Fruit fly (Drosophila melanogaster): Measurements from ENCODE around the gene CG13992.

Gene CG13992

dm6 chr2L:5979957-5980861 is 12.7 kb upstream of the CG13992 start (continued):
- TF ChIP-seq Doc2 (GFP tag; IDR thresholded peaks at IDR 0.05) (no peak), CG5180 (GFP tag; optimal IDR thresholded peaks at IDR 0.05) (peak; percentile 13), CG34376 (GFP tag; optimal IDR thresholded peaks at IDR 0.05) (peak; percentile 75), Elba2 (GFP tag; optimal IDR thresholded peaks at IDR 0.05) (no peak), Side (GFP tag; optimal IDR thresholded peaks at IDR 0.05) (peak; percentile 39), Meics (GFP tag; optimal IDR thresholded peaks at IDR 0.05) (peak; percentile 23), gt (GFP tag; IDR thresholded peaks at IDR 0.05) (no peak), Jarid2 (GFP tag; optimal IDR thresholded peaks at IDR 0.05) (peak; percentile 82), CG13624 (GFP tag; optimal IDR thresholded peaks at IDR 0.05) (peak; percentile 17), wek (GFP tag; optimal IDR thresholded peaks at IDR 0.05) (peak; percentile 57), pros (GFP tag; optimal IDR thresholded peaks at IDR 0.05) (peak; percentile 91), Sox100B (GFP tag; optimal IDR thresholded peaks at IDR 0.05) (no peak), kah (GFP tag; optimal IDR thresholded peaks at IDR 0.05) (peak; percentile 9), CG12299 (tag; optimal IDR thresholded peaks at IDR 0.05) (peak; percentile 64), CG8924 (tag; optimal IDR thresholded peaks at IDR 0.05) (peak; percentile 23), ash1 (GFP tag; optimal IDR thresholded peaks at IDR 0.05) (peak; percentile 67), tio (GFP tag; optimal IDR thresholded peaks at IDR 0.05) (no peak)

dm6 chr2L:5979055-5979399 is 11.5 kb upstream of the CG13992 start:
- TF ChIP-seq CHES-1-like (GFP tag; optimal IDR thresholded peaks at IDR 0.05) (no peak), ewg (GFP tag; optimal IDR thresholded peaks at IDR 0.05) (peak; percentile 95), BtbVII (GFP tag; optimal IDR thresholded peaks at IDR 0.05) (no peak), klu (GFP tag; IDR thresholded peaks at IDR 0.05) (no peak), Hmr (GFP tag; optimal IDR thresholded peaks at IDR 0.05) (no peak), CG18619 (GFP tag; optimal IDR thresholded peaks at IDR 0.05) (no peak), CG9817 (tag; optimal IDR thresholded peaks at IDR 0.05) (no peak), CG3065 (GFP tag; optimal IDR thresholded peaks at IDR 0.05) (peak; percentile 31), CG9609 (GFP tag; optimal IDR thresholded peaks at IDR 0.05) (no peak), Dfd (GFP tag; optimal IDR thresholded peaks at IDR 0.05) (no peak), shn (GFP tag; optimal IDR thresholded peaks at IDR 0.05) (no peak), crol (GFP tag; IDR thresholded peaks at IDR 0.05) (no peak), hbn (GFP tag; IDR thresholded peaks at IDR 0.05; ENCODE audit: partially characterized antibody) (no peak), E2f2 (GFP tag; IDR thresholded peaks at IDR 0.05) (no peak), tin (GFP tag; optimal IDR thresholded peaks at IDR 0.05) (no peak), jing (GFP tag; optimal IDR thresholded peaks at IDR 0.05) (no peak), Neu2 (GFP tag; optimal IDR thresholded peaks at IDR 0.05; ENCODE audit: borderline replicate concordance) (no peak), slou (GFP tag; optimal IDR thresholded peaks at IDR 0.05) (no peak), tup (GFP tag; optimal IDR thresholded peaks at IDR 0.05) (no peak), Doc3 (GFP tag; IDR thresholded peaks at IDR 0.05; ENCODE audit: partially characterized antibody) (no peak), CG12219 (GFP tag; optimal IDR thresholded peaks at IDR 0.05) (no peak), kni (GFP tag; optimal IDR thresholded peaks at IDR 0.05) (no peak), CG9797 (GFP tag; optimal IDR thresholded peaks at IDR 0.05) (no peak), CG1832 (GFP tag; optimal IDR thresholded peaks at IDR 0.05) (peak; percentile 46), Dek (tag; optimal IDR thresholded peaks at IDR 0.05) (no peak), sug (tag; optimal IDR thresholded peaks at IDR 0.05) (peak; percentile 93), Awh (GFP tag; IDR thresholded peaks at IDR 0.05) (no peak), CG34422 (GFP tag; IDR thresholded peaks at IDR 0.05) (no peak), CG9876 (GFP tag; optimal IDR thresholded peaks at IDR 0.05) (no peak), unpg (GFP tag; optimal IDR thresholded peaks at IDR 0.05) (no peak), Dll (GFP tag; IDR thresholded peaks at IDR 0.05; ENCODE audit: partially characterized antibody) (no peak), emc (GFP tag; optimal IDR thresholded peaks at IDR 0.05) (no peak)
